Worm (Caenorhabditis elegans): Measurements from ENCODE around the gene gln-1.

DNA sequence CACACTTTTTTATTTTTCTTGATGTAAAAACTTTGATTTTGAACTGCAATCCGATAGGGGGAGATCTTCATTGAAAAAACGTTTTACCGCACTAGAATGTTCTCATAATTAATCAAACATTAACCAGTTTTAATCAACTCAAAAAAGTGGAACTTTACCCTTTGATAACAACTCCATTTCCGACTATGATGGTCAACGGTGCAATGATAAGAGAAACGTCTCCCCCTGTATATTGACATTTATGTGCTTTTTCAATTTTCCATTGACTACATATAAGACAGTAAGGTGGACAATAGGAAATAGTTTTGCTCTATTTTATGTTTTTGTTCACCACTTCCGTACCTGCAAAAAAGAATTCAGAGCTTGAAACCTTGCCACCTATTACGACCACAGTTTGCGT lies 40.4 kb downstream of the gln-1 start:
- TF ChIP-seq mep-1 (tag; optimal IDR thresholded peaks at IDR 0.05) (no peak), elt-3 (tag; optimal IDR thresholded peaks at IDR 0.05) (no peak), ceh-39 (tag; optimal IDR thresholded peaks at IDR 0.05) (no peak), nhr-237 (tag; optimal IDR thresholded peaks at IDR 0.05) (no peak), unc-62 (GFP tag; optimal IDR thresholded peaks at IDR 0.05) (no peak), pha-4 (tag; optimal IDR thresholded peaks at IDR 0.05) (no peak), flh-1 (GFP tag; optimal IDR thresholded peaks at IDR 0.05) (no peak), ceh-83 (GFP tag; optimal IDR thresholded peaks at IDR 0.05) (no peak), ztf-11 (tag; optimal IDR thresholded peaks at IDR 0.05) (no peak)
